Fruit fly (Drosophila melanogaster) whole organism, pupa: ENCODE measurements around the gene CG13039.

Source experiments
- CG10348 ChIP-seq: fragments of 200-800 bp; sonication (Bioruptor generic); IDR thresholded peaks from 2 replicates; pipeline ENCODE4 v1.3.6; 2022; ENCODE audit warnings: missing biosample characterization, missing genetic modification characterization
- CG12605 ChIP-seq: fragments of 200-800 bp; sonication (Bioruptor generic); IDR thresholded peaks from 2 replicates; pipeline ENCODE4 v1.3.6; 2022; ENCODE audit warnings: missing biosample characterization, missing genetic modification characterization
- CG13204 ChIP-seq: fragments of 200-800 bp; sonication (Bioruptor generic); optimal IDR thresholded peaks from 2 replicates; lab custom pipeline; 2018; ENCODE audit warnings: missing biosample characterization, mild to moderate bottlenecking, missing genetic modification characterization, moderate library complexity
- CG14655 ChIP-seq: fragments of 200-800 bp; sonication (Bioruptor generic); optimal IDR thresholded peaks from 3 replicates; lab custom pipeline; 2017; ENCODE audit warnings: mild to moderate bottlenecking, missing biosample characterization, missing genetic modification reagents, missing genetic modification characterization
- CG15710 ChIP-seq: fragments of 200-800 bp; sonication (Bioruptor generic); optimal IDR thresholded peaks from 2 replicates; lab custom pipeline; 2018; ENCODE audit warnings: missing biosample characterization, mild to moderate bottlenecking, missing genetic modification characterization, moderate library complexity
- CG17806 ChIP-seq: fragments of 200-800 bp; sonication (Bioruptor generic); optimal IDR thresholded peaks from 2 replicates; lab custom pipeline; 2018; ENCODE audit warnings: missing biosample characterization, mild to moderate bottlenecking, missing genetic modification characterization, moderate library complexity
- CG32121 ChIP-seq: fragments of 200-800 bp; sonication (Bioruptor generic); IDR thresholded peaks from 2 replicates; pipeline ENCODE4 v1.3.6; 2022; ENCODE audit warnings: missing biosample characterization, missing genetic modification characterization
- CG34367 ChIP-seq: fragments of 200-800 bp; sonication (Bioruptor generic); optimal IDR thresholded peaks from 2 replicates; lab custom pipeline; 2018; ENCODE audit warnings: missing biosample characterization, mild to moderate bottlenecking, missing genetic modification characterization
- CG4496 ChIP-seq: fragments of 200-800 bp; sonication (Bioruptor generic); IDR thresholded peaks from 3 replicates; pipeline ENCODE4 v1.3.6; 2022; ENCODE audit warnings: missing biosample characterization, missing genetic modification characterization
- CG8159 ChIP-seq: fragments of 200-800 bp; sonication (Bioruptor generic); optimal IDR thresholded peaks from 3 replicates; lab custom pipeline; 2018; ENCODE audit warnings: missing biosample characterization, mild to moderate bottlenecking, missing genetic modification characterization, moderate library complexity
- CG8301 ChIP-seq: fragments of 200-800 bp; sonication (Bioruptor generic); optimal IDR thresholded peaks from 2 replicates; lab custom pipeline; 2018; ENCODE audit warnings: missing biosample characterization, mild to moderate bottlenecking, missing genetic modification characterization
- CG9948 ChIP-seq: fragments of 200-800 bp; sonication (Bioruptor generic); optimal IDR thresholded peaks from 2 replicates; lab custom pipeline; 2018; ENCODE audit warnings: missing biosample characterization, mild to moderate bottlenecking, missing genetic modification characterization, moderate library complexity
- D1 ChIP-seq: fragments of 200-800 bp; sonication (Bioruptor generic); optimal IDR thresholded peaks from 2 replicates; lab custom pipeline; 2018; ENCODE audit warnings: missing biosample characterization, mild to moderate bottlenecking, missing genetic modification characterization, moderate library complexity
- EcR ChIP-seq: fragments of 200-800 bp; sonication (Bioruptor generic); optimal IDR thresholded peaks from 3 replicates; lab custom pipeline; 2019; ENCODE audit warnings: missing biosample characterization, missing genetic modification characterization, mild to moderate bottlenecking, moderate library complexity, missing genetic modification reagents
- Ets98B ChIP-seq: fragments of 200-800 bp; sonication (Bioruptor generic); IDR thresholded peaks from 2 replicates; pipeline ENCODE4 v1.3.6; 2022; ENCODE audit warnings: missing biosample characterization, missing genetic modification characterization
- Pif1A ChIP-seq: fragments of 200-800 bp; sonication (Bioruptor generic); optimal IDR thresholded peaks from 3 replicates; lab custom pipeline; 2016; ENCODE audit warnings: missing biosample characterization, missing genetic modification characterization
- Pif1B ChIP-seq: fragments of 200-800 bp; sonication (Bioruptor generic); optimal IDR thresholded peaks from 3 replicates; lab custom pipeline; 2016; ENCODE audit warnings: missing biosample characterization, missing genetic modification characterization
- Snoo ChIP-seq: fragments of 200-800 bp; sonication (Bioruptor generic); optimal IDR thresholded peaks from 3 replicates; lab custom pipeline; 2017; ENCODE audit warnings: missing biosample characterization, mild to moderate bottlenecking, missing genetic modification characterization, inconsistent platforms
- fd96Ca ChIP-seq: fragments of 200-800 bp; sonication (Bioruptor generic); IDR thresholded peaks from 3 replicates; pipeline ENCODE4 v1.3.6; 2022; ENCODE audit warnings: missing biosample characterization, missing genetic modification characterization
- gl ChIP-seq: fragments of 200-800 bp; sonication (Bioruptor generic); optimal IDR thresholded peaks from 2 replicates; lab custom pipeline; 2018; ENCODE audit warnings: missing biosample characterization, mild to moderate bottlenecking, missing genetic modification characterization
- rn ChIP-seq: fragments of 200-800 bp; sonication (Bioruptor generic); IDR thresholded peaks from 2 replicates; pipeline ENCODE4 v1.3.6; 2022; ENCODE audit warnings: missing biosample characterization, missing genetic modification characterization

The CG13039 gene

dm6 chr3L:16289067-16289466 is 37.5 kb downstream of the CG13039 start:
- TF ChIP-seq Snoo, result no peak
- TF ChIP-seq fd96Ca, result no peak
- TF ChIP-seq Ets98B, result no peak
- TF ChIP-seq rn (GFP tag; lab: Robert Waterston, UW), result no peak
- peak; percentile 32 for TF ChIP-seq CG9948 (tag; lab: Kevin White, UChicago)
- TF ChIP-seq CG10348 (GFP tag; lab: Robert Waterston, UW), result no peak
- no peak for TF ChIP-seq EcR (GFP tag; lab: Kevin White, UChicago)
- peak; percentile 10 for TF ChIP-seq CG8159 (tag; lab: Kevin White, UChicago)
- TF ChIP-seq CG34367 (tag; lab: Kevin White, UChicago), result peak; percentile 3
- peak; percentile 25 for TF ChIP-seq Pif1A (GFP tag; lab: Kevin White, UChicago)
- TF ChIP-seq Pif1B (GFP tag; lab: Kevin White, UChicago), result no peak
- TF ChIP-seq CG8301 (tag; lab: Kevin White, UChicago), result no peak
- no peak for TF ChIP-seq CG4496 (GFP tag; lab: Robert Waterston, UW)
- TF ChIP-seq CG14655 (GFP tag; lab: Kevin White, UChicago), result peak; percentile 52
- TF ChIP-seq CG12605 (GFP tag; lab: Robert Waterston, UW), result no peak
- peak; percentile 5 for TF ChIP-seq CG15710
- no peak for TF ChIP-seq D1 (tag; lab: Kevin White, UChicago)
- no peak for TF ChIP-seq CG13204
- no peak for TF ChIP-seq gl (tag; lab: Kevin White, UChicago)
- peak; percentile 22 for TF ChIP-seq CG17806
- TF ChIP-seq CG32121 (GFP tag; lab: Robert Waterston, UW), result no peak
- TF ChIP-seq, all 21 proteins: peak for 7

- TF ChIP-seq Snoo (no peak), CG15710 (no peak), D1 (tag; lab: Kevin White, UChicago) (no peak), CG4496 (GFP tag; lab: Robert Waterston, UW) (no peak), CG13204 (no peak), Pif1A (GFP tag; lab: Kevin White, UChicago) (no peak), CG8301 (tag; lab: Kevin White, UChicago) (no peak), CG17806 (no peak), CG10348 (GFP tag; lab: Robert Waterston, UW) (no peak), fd96Ca (no peak), CG32121 (GFP tag; lab: Robert Waterston, UW) (no peak), rn (GFP tag; lab: Robert Waterston, UW) (no peak), CG14655 (GFP tag; lab: Kevin White, UChicago) (no peak), CG34367 (tag; lab: Kevin White, UChicago) (no peak), EcR (GFP tag; lab: Kevin White, UChicago) (no peak), CG8159 (tag; lab: Kevin White, UChicago) (no peak), Ets98B (no peak)
- TF ChIP-seq, all 21 proteins: peak for 0
Measured at dm6 chr3L:16288322-16288721, 38.2 kb downstream of the CG13039 start, which contains the start of gene CG13046. TSS of gene CG13046 (minus strand) at chr3L:16288422.

- TF ChIP-seq CG9948 (tag; lab: Kevin White, UChicago) (peak; percentile 70), CG10348 (GFP tag; lab: Robert Waterston, UW) (no peak), CG32121 (GFP tag; lab: Robert Waterston, UW) (no peak), CG8301 (tag; lab: Kevin White, UChicago) (no peak), fd96Ca (no peak), CG17806 (peak; percentile 76), Pif1A (GFP tag; lab: Kevin White, UChicago) (peak; percentile 65), EcR (GFP tag; lab: Kevin White, UChicago) (peak; percentile 87), D1 (tag; lab: Kevin White, UChicago) (peak; percentile 62), CG14655 (GFP tag; lab: Kevin White, UChicago) (peak; percentile 27), Ets98B (no peak), CG8159 (tag; lab: Kevin White, UChicago) (peak; percentile 89), CG4496 (GFP tag; lab: Robert Waterston, UW) (no peak), Snoo (peak; percentile 7), rn (GFP tag; lab: Robert Waterston, UW) (no peak), CG13204 (peak; percentile 33), CG12605 (GFP tag; lab: Robert Waterston, UW) (no peak), gl (tag; lab: Kevin White, UChicago) (peak; percentile 53), CG15710 (peak; percentile 86), CG34367 (tag; lab: Kevin White, UChicago) (peak; percentile 67), Pif1B (GFP tag; lab: Kevin White, UChicago) (peak; percentile 56)
Measured at dm6 chr3L:16286258-16286657, 40.3 kb downstream of the CG13039 start.

dm6 chr3L:16285346-16285911 is 41.1 kb downstream of the CG13039 start, which contains the start of gene CG13047:
TSS of gene CG13047 (minus strand) at chr3L:16285396.
- TF ChIP-seq CG34367 (tag; lab: Kevin White, UChicago), result peak; percentile 1
- TF ChIP-seq Ets98B, result no peak
- TF ChIP-seq CG8301 (tag; lab: Kevin White, UChicago), result no peak
- TF ChIP-seq CG32121 (GFP tag; lab: Robert Waterston, UW), result no peak
- peak; percentile 52 for TF ChIP-seq CG9948 (tag; lab: Kevin White, UChicago)
- no peak for TF ChIP-seq EcR (GFP tag; lab: Kevin White, UChicago)
- no peak for TF ChIP-seq fd96Ca
- TF ChIP-seq Pif1B (GFP tag; lab: Kevin White, UChicago), result no peak
- TF ChIP-seq CG15710, result peak; percentile 29
- TF ChIP-seq Pif1A (GFP tag; lab: Kevin White, UChicago), result no peak
- no peak for TF ChIP-seq Snoo
- peak; percentile 17 for TF ChIP-seq CG14655 (GFP tag; lab: Kevin White, UChicago)
- no peak for TF ChIP-seq CG12605 (GFP tag; lab: Robert Waterston, UW)
- peak; percentile 55 for TF ChIP-seq CG8159 (tag; lab: Kevin White, UChicago)
- TF ChIP-seq D1 (tag; lab: Kevin White, UChicago), result no peak
- peak; percentile 33 for TF ChIP-seq CG17806
- no peak for TF ChIP-seq gl (tag; lab: Kevin White, UChicago)
- TF ChIP-seq CG10348 (GFP tag; lab: Robert Waterston, UW), result no peak
- no peak for TF ChIP-seq CG13204
- no peak for TF ChIP-seq rn (GFP tag; lab: Robert Waterston, UW)
- 0 out of 3 replicates have a peak, but pooled peaks have one; percentile 17 for TF ChIP-seq CG4496 (GFP tag; lab: Robert Waterston, UW)
